Fruit fly (Drosophila melanogaster) whole organism, embryonic: ENCODE data around the gene Acn.

Source experiments
- ATbp ChIP-seq: fragments of 200-800 bp; sonication (Bioruptor generic); optimal IDR thresholded peaks from 2 replicates; lab custom pipeline; 2017; ENCODE audit warnings: missing biosample characterization, mild to moderate bottlenecking, missing genetic modification characterization, missing genetic modification reagents
- Bteb2 ChIP-seq: fragments of 200-800 bp; sonication (Bioruptor generic); optimal IDR thresholded peaks from 2 replicates; lab custom pipeline; 2016; ENCODE audit warnings: missing biosample characterization, missing genetic modification characterization
- CG11093 ChIP-seq: fragments of 200-800 bp; sonication (Bioruptor generic); IDR thresholded peaks from 3 replicates; pipeline ENCODE4 v1.3.6; 2022; ENCODE audit warnings: missing biosample characterization, missing genetic modification characterization
- CG12071 ChIP-seq: fragments of 200-800 bp; sonication (Bioruptor generic); optimal IDR thresholded peaks from 3 replicates; lab custom pipeline; 2018; ENCODE audit warnings: missing biosample characterization, mild to moderate bottlenecking, missing genetic modification characterization
- CG12236 ChIP-seq: fragments of 200-800 bp; sonication (Bioruptor generic); optimal IDR thresholded peaks from 2 replicates; lab custom pipeline; 2016; ENCODE audit warnings: missing biosample characterization, missing genetic modification characterization
- CG14014 ChIP-seq: fragments of 200-800 bp; sonication (Bioruptor generic); IDR thresholded peaks from 2 replicates; pipeline ENCODE4 v1.3.6; 2022; ENCODE audit warnings: missing biosample characterization, missing genetic modification characterization
- CG15696 ChIP-seq: fragments of 200-800 bp; sonication (Bioruptor generic); optimal IDR thresholded peaks from 2 replicates; lab custom pipeline; 2019; ENCODE audit warnings: missing biosample characterization, mild to moderate bottlenecking, missing genetic modification characterization, moderate library complexity
- CG16813 ChIP-seq: fragments of 200-800 bp; sonication (Bioruptor generic); IDR thresholded peaks from 3 replicates; pipeline ENCODE4 v1.3.6; 2022; ENCODE audit warnings: missing biosample characterization, missing genetic modification characterization; ENCODE audit not compliant: partially characterized antibody
- CG17802 ChIP-seq: fragments of 200-800 bp; sonication (Bioruptor generic); optimal IDR thresholded peaks from 2 replicates; lab custom pipeline; 2018; ENCODE audit warnings: missing biosample characterization, mild to moderate bottlenecking, missing genetic modification characterization, moderate library complexity
- CG30431 ChIP-seq: fragments of 200-800 bp; sonication (Bioruptor generic); optimal IDR thresholded peaks from 2 replicates; lab custom pipeline; 2017; ENCODE audit warnings: missing biosample characterization, missing genetic modification characterization
- CG3281 ChIP-seq: fragments of 200-800 bp; sonication (Bioruptor generic); optimal IDR thresholded peaks from 3 replicates; lab custom pipeline; 2017; ENCODE audit warnings: missing biosample characterization, mild to moderate bottlenecking, missing genetic modification characterization
- CG6254 ChIP-seq: fragments of 200-800 bp; sonication (Bioruptor generic); optimal IDR thresholded peaks from 3 replicates; lab custom pipeline; 2017; ENCODE audit warnings: mild to moderate bottlenecking, missing biosample characterization, missing genetic modification reagents, missing genetic modification characterization
- CG6689 ChIP-seq: fragments of 200-800 bp; sonication (Bioruptor generic); IDR thresholded peaks from 2 replicates; pipeline ENCODE4 v1.3.6; 2022; ENCODE audit warnings: missing biosample characterization, missing genetic modification characterization
- CG6813 ChIP-seq: fragments of 200-800 bp; sonication (Bioruptor generic); optimal IDR thresholded peaks from 2 replicates; lab custom pipeline; 2017; ENCODE audit warnings: missing biosample characterization, missing genetic modification characterization, mild to moderate bottlenecking, moderate library complexity, missing genetic modification reagents
- CG7987 ChIP-seq: fragments of 200-800 bp; sonication (Bioruptor generic); optimal IDR thresholded peaks from 2 replicates; lab custom pipeline; 2018; ENCODE audit warnings: missing biosample characterization, mild to moderate bottlenecking, missing genetic modification characterization, moderate library complexity
- CG9727 ChIP-seq: fragments of 200-800 bp; sonication (Bioruptor generic); optimal IDR thresholded peaks from 3 replicates; lab custom pipeline; 2017; ENCODE audit warnings: missing biosample characterization, mild to moderate bottlenecking, missing genetic modification characterization
- CG9797 ChIP-seq: fragments of 200-800 bp; sonication (Bioruptor generic); optimal IDR thresholded peaks from 3 replicates; lab custom pipeline; 2018; ENCODE audit warnings: missing biosample characterization, mild to moderate bottlenecking, missing genetic modification characterization
- Dad ChIP-seq: fragments of 200-800 bp; sonication (Bioruptor generic); optimal IDR thresholded peaks from 3 replicates; lab custom pipeline; 2016; ENCODE audit warnings: missing biosample characterization, missing genetic modification characterization
- Dip2 ChIP-seq: fragments of 200-800 bp; sonication (Bioruptor generic); IDR thresholded peaks from 2 replicates; pipeline ENCODE4 v1.3.6; 2022; ENCODE audit warnings: missing biosample characterization, missing genetic modification characterization
- ERR ChIP-seq: fragments of 200-800 bp; sonication (Bioruptor generic); optimal IDR thresholded peaks from 2 replicates; lab custom pipeline; 2016; ENCODE audit warnings: missing biosample characterization, missing genetic modification characterization
- Ets97D ChIP-seq: fragments of 200-800 bp; sonication (Bioruptor generic); optimal IDR thresholded peaks from 3 replicates; lab custom pipeline; 2016; ENCODE audit warnings: missing biosample characterization, missing genetic modification characterization
- GATAe ChIP-seq: fragments of 200-800 bp; sonication (Bioruptor generic); conservative IDR thresholded peaks from 2 replicates; pipeline ENCODE4 v1.3.6; 2022; ENCODE audit warnings: missing biosample characterization, missing genetic modification characterization
- HLH54F ChIP-seq: fragments of 200-800 bp; sonication (Bioruptor generic); optimal IDR thresholded peaks from 3 replicates; lab custom pipeline; 2016; ENCODE audit warnings: missing biosample characterization, missing genetic modification characterization
- Hr39 ChIP-seq: fragments of >200 bp; optimal IDR thresholded peaks from 2 replicates; lab custom pipeline; 2017
- Mad ChIP-seq: fragments of 200-800 bp; sonication (Bioruptor generic); optimal IDR thresholded peaks from 2 replicates; lab custom pipeline; 2016; ENCODE audit warnings: missing biosample characterization, missing genetic modification characterization
- Mes4 ChIP-seq: fragments of 200-800 bp; sonication (Bioruptor generic); optimal IDR thresholded peaks from 2 replicates; lab custom pipeline; 2016; ENCODE audit warnings: missing biosample characterization, missing genetic modification characterization
- Neu2 ChIP-seq: fragments of 200-800 bp; sonication (Bioruptor generic); optimal IDR thresholded peaks from 3 replicates; lab custom pipeline; 2016; ENCODE audit warnings: missing biosample characterization, missing genetic modification characterization, borderline replicate concordance
- Ravus ChIP-seq: fragments of 200-800 bp; sonication (Bioruptor generic); IDR thresholded peaks from 2 replicates; pipeline ENCODE4 v1.3.6; 2022; ENCODE audit warnings: missing biosample characterization, missing genetic modification characterization
- Sin3A ChIP-seq: fragments of >200 bp; optimal IDR thresholded peaks from 2 replicates; lab custom pipeline; 2018
- Spps ChIP-seq: fragments of 200-800 bp; sonication (Bioruptor generic); optimal IDR thresholded peaks from 2 replicates; lab custom pipeline; 2018; ENCODE audit warnings: missing biosample characterization, mild to moderate bottlenecking, missing genetic modification characterization
- Vsx1 ChIP-seq: fragments of 200-800 bp; sonication (Bioruptor generic); optimal IDR thresholded peaks from 2 replicates; lab custom pipeline; 2017; ENCODE audit warnings: missing biosample characterization, mild to moderate bottlenecking, missing genetic modification characterization, missing genetic modification reagents
- bsh ChIP-seq, 2 experiments: fragments of 200-800 bp; sonication (Bioruptor generic); optimal IDR thresholded peaks; 2 replicates each; lab custom pipeline; 2017 to 2018; ENCODE audit warnings: mild to moderate bottlenecking in 2 of 2, missing biosample characterization in 2 of 2, missing genetic modification characterization in 2 of 2, moderate library complexity in 1 of 2
- ci ChIP-seq: fragments of 200-800 bp; sonication (Bioruptor generic); IDR thresholded peaks from 3 replicates; pipeline ENCODE4 v1.3.6; 2022; ENCODE audit warnings: missing biosample characterization, missing genetic modification characterization
- dpn ChIP-seq, 2 experiments: fragments of 200-800 bp; sonication (Bioruptor generic); optimal IDR thresholded peaks; 3 replicates each; lab custom pipeline; 2016; ENCODE audit warnings: missing biosample characterization in 2 of 2, missing genetic modification characterization in 2 of 2
- en ChIP-seq: fragments of 200-800 bp; sonication (Bioruptor generic); optimal IDR thresholded peaks from 2 replicates; lab custom pipeline; 2016; ENCODE audit warnings: missing biosample characterization, missing genetic modification characterization
- gem ChIP-seq: fragments of 200-800 bp; sonication (Bioruptor generic); optimal IDR thresholded peaks from 2 replicates; lab custom pipeline; 2019; ENCODE audit warnings: missing biosample characterization, mild to moderate bottlenecking, missing genetic modification characterization, moderate library complexity
- insv ChIP-seq, 2 experiments: fragments of 200-800 bp; sonication (Bioruptor generic); optimal IDR thresholded peaks; 3 replicates each; lab custom pipeline; 2016 to 2018; ENCODE audit warnings: missing biosample characterization in 2 of 2, missing genetic modification characterization in 2 of 2
- kay ChIP-seq: fragments of 200-800 bp; sonication (Bioruptor generic); optimal IDR thresholded peaks from 2 replicates; lab custom pipeline; 2016; ENCODE audit warnings: missing biosample characterization, missing genetic modification characterization
- ken ChIP-seq: fragments of 200-800 bp; sonication (Bioruptor generic); IDR thresholded peaks from 3 replicates; pipeline ENCODE4 v1.3.6; 2022; ENCODE audit warnings: missing biosample characterization, missing genetic modification characterization
- klu ChIP-seq: fragments of 200-800 bp; sonication (Bioruptor generic); IDR thresholded peaks from 2 replicates; pipeline ENCODE4 v1.3.6; 2022; ENCODE audit warnings: missing biosample characterization, missing genetic modification characterization
- lab ChIP-seq: fragments of 200-800 bp; sonication (Bioruptor generic); optimal IDR thresholded peaks from 3 replicates; lab custom pipeline; 2017; ENCODE audit warnings: missing biosample characterization, missing genetic modification characterization, mild to moderate bottlenecking, moderate library complexity, missing genetic modification reagents
- mam ChIP-seq: fragments of 200-800 bp; sonication (Bioruptor generic); optimal IDR thresholded peaks from 3 replicates; lab custom pipeline; 2016; ENCODE audit warnings: missing biosample characterization, missing genetic modification characterization
- oc ChIP-seq: fragments of 200-800 bp; sonication (Bioruptor generic); optimal IDR thresholded peaks from 2 replicates; lab custom pipeline; 2018; ENCODE audit warnings: missing biosample characterization, mild to moderate bottlenecking, missing genetic modification characterization, moderate library complexity
- pum ChIP-seq: fragments of 200-800 bp; sonication (Bioruptor generic); optimal IDR thresholded peaks from 2 replicates; lab custom pipeline; 2016; ENCODE audit warnings: missing biosample characterization, missing genetic modification characterization
- sens ChIP-seq: fragments of 200-800 bp; sonication (Bioruptor generic); peaks from one replicate; lab custom pipeline; 2016; ENCODE audit warnings: missing biosample characterization, missing genetic modification characterization
- twi ChIP-seq: fragments of 200-800 bp; optimal IDR thresholded peaks from 2 replicates; lab custom pipeline; 2019; ENCODE audit warnings: missing biosample characterization, mild to moderate bottlenecking, missing genetic modification characterization, moderate library complexity
- tx ChIP-seq: fragments of 200-800 bp; sonication (Bioruptor generic); optimal IDR thresholded peaks from 2 replicates; lab custom pipeline; 2016; ENCODE audit warnings: missing biosample characterization, missing genetic modification characterization
- vfl ChIP-seq: fragments of 200-800 bp; sonication (Bioruptor generic); optimal IDR thresholded peaks from 2 replicates; lab custom pipeline; 2016; ENCODE audit warnings: missing biosample characterization, missing genetic modification characterization
- z ChIP-seq: fragments of 200-800 bp; sonication (Bioruptor generic); IDR thresholded peaks from 3 replicates; pipeline ENCODE4 v1.3.6; 2022; ENCODE audit warnings: missing biosample characterization, missing genetic modification characterization

Gene Acn

dm6 chr2L:19021278-19022220 lies 23.6 kb upstream of the Acn start (continued):
- TF ChIP-seq Ravus (GFP tag; lab: Robert Waterston, UW) (no peak), lab (GFP tag; lab: Kevin White, UChicago) (peak; percentile 83), CG16813 (no peak), HLH54F (GFP tag; lab: Kevin White, UChicago) (peak; percentile 51), CG17802 (tag; lab: Kevin White, UChicago) (peak; percentile 16), CG12236 (GFP tag; lab: Kevin White, UChicago) (no peak), CG9797 (no peak), CG3281 (GFP tag; lab: Kevin White, UChicago) (peak; percentile 73), kay (GFP tag; lab: Kevin White, UChicago) (peak; percentile 6), vfl (GFP tag; lab: Kevin White, UChicago) (no peak), bsh (GFP tag; optimal IDR thresholded peaks at IDR 0.05; lab: Kevin White, UChicago) (peak; percentile 81 to 82), CG7987 (peak; percentile 3), CG6813 (peak; percentile 57), CG14014 (GFP tag; lab: Robert Waterston, UW) (peak; percentile 76), klu (GFP tag; lab: Robert Waterston, UW) (peak; percentile 66; the same call in 1 of the 2 replicates), Neu2 (no peak), insv (GFP tag; optimal IDR thresholded peaks at IDR 0.05; lab: Kevin White, UChicago) (peak in 1 of 2 experiments; percentile 44), ATbp (GFP tag; lab: Kevin White, UChicago) (peak; percentile 82), Bteb2 (GFP tag; lab: Kevin White, UChicago) (peak; percentile 1), Dip2 (no peak), Hr39 (lab: Kevin White, UChicago) (no peak), dpn (GFP tag; optimal IDR thresholded peaks at IDR 0.05; lab: Kevin White, UChicago) (peak; percentile 4 to 72), pum (GFP tag; lab: Kevin White, UChicago) (peak; percentile 35), tx (GFP tag; lab: Kevin White, UChicago) (no peak), CG6254 (GFP tag; lab: Kevin White, UChicago) (peak; percentile 49), CG6689 (GFP tag; lab: Robert Waterston, UW) (peak; percentile 71), Spps (peak; percentile 49), twi (peak; percentile 80), CG11093 (GFP tag; lab: Robert Waterston, UW) (peak; percentile 60; the same call in 1 of the 3 replicates), CG30431 (peak; percentile 69), sens (GFP tag; lab: Kevin White, UChicago) (peak; percentile 95), mam (GFP tag; lab: Kevin White, UChicago) (peak; percentile 20), Sin3A (lab: Kevin White, UChicago) (no peak), CG12071 (GFP tag; lab: Kevin White, UChicago) (peak; percentile 56), gem (tag; lab: Kevin White, UChicago) (peak; percentile 90), en (GFP tag; lab: Kevin White, UChicago) (no peak), GATAe (GFP tag; lab: Robert Waterston, UW) (no peak), ERR (GFP tag; lab: Kevin White, UChicago) (no peak), CG9727 (GFP tag; lab: Kevin White, UChicago) (peak; percentile 74), CG15696 (tag; lab: Kevin White, UChicago) (peak; percentile 8), Mad (GFP tag; lab: Kevin White, UChicago) (peak; percentile 25), ken (GFP tag; lab: Robert Waterston, UW) (peak; percentile 68; the same call in 1 of the 3 replicates), Vsx1 (GFP tag; lab: Kevin White, UChicago) (peak; percentile 62), oc (tag; lab: Kevin White, UChicago) (peak; percentile 52), Mes4 (GFP tag; lab: Kevin White, UChicago) (peak; percentile 31), ci (GFP tag; lab: Robert Waterston, UW) (peak; percentile 76; the same call in 2 of the 3 replicates), Ets97D (GFP tag; lab: Kevin White, UChicago) (no peak), z (no peak), Dad (GFP tag; lab: Kevin White, UChicago) (no peak)
